Fruit fly (Drosophila melanogaster): ENCODE results near the gene Chchd3.

Chchd3 gene

DNA sequence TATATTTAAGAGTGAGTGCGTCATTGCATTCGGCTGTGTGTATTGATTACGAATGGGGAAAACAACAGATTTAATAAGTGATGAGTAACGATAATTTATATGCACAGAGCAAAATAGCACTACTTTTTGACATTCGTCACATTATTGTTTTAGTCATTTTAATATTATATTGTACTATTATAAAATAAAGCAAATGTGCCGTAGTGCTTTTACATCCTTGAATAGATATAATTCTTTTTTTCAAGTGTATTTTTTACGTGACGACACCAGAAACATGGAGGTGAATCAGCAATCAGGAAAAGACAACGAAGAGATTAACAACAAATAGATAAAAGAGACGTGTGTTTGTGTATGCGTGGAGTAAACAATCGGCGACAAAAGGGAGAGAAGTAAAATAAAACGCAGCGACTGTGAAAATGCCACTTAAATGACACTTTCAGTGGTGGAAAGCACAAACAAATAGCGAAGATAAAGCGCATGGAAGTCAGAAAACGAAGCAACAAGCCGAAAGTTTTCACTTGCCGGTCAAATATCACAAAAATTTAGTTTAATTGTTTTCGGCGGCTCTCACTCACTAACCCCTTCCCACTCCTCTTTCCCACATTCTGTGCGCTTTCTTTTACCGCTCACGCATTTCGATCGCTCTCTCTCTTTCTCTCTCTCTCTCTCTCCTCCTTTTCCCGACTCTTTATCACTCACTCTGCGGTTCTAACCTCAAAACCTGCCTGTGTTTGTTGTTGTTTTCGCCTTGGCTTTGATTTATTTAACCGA is 5.5 kb upstream of the Chchd3 start:
- TF ChIP-seq Dll (optimal IDR thresholded peaks at IDR 0.05) (peak; percentile 25), usp (GFP tag; optimal IDR thresholded peaks at IDR 0.05) (no peak)

DNA sequence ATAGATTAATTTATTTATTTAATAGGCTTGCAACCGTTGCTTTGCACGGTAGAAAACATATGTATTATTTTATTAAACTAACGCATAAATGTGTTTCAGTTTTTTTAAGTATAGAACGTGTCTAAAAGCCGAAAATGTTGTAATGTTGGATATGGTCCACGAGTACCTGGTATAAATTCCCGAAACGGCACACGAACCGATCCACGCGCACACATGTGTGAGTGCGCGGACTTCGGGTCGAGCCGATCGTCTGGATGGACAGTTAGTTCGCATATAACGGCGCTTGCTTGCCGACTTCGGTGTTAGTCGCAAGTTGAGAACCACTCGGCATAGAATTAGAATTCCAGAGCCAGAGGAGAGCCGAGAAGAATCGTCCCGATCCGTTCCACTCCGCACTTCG is 5.1 kb downstream of the Chchd3 start, which contains the start of gene Alp4:
Gene Alp4 (plus strand): TSS at position 301 of the 400 bp plus-strand sequence.
- TF ChIP-seq Dll (optimal IDR thresholded peaks at IDR 0.05), result no peak
- TF ChIP-seq CG8478 (optimal IDR thresholded peaks at IDR 0.05), result no peak
- TF ChIP-seq EcR (GFP tag; optimal IDR thresholded peaks at IDR 0.05), result no peak
- no peak for TF ChIP-seq psq (optimal IDR thresholded peaks at IDR 0.05)
- TF ChIP-seq usp (GFP tag; optimal IDR thresholded peaks at IDR 0.05), result no peak
- no peak for TF ChIP-seq pan (optimal IDR thresholded peaks at IDR 0.05)

DNA sequence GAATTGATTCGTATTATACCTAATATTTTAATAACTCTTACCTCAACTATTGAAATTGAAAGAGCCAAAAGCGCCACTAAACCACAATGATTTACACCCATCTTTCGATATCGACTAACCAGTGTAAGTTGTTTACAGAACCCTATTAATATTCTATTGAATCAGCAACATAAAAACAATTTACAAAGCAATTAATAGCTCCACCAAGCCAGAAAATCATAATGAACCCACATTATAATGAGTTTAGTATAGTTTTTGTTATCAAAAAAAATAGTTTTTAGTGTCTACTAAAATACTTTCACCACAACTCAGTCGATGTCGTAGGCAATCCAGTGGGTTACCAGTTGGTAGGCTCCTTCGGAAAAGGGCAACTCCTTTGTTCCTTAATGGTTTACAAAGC is 8.7 kb downstream of the Chchd3 start, which contains the start of gene CG33920:
Gene CG33920 (minus strand): TSS at position 101 of the 400 bp plus-strand sequence.
- no peak for TF ChIP-seq Dll (optimal IDR thresholded peaks at IDR 0.05)
- TF ChIP-seq psq (optimal IDR thresholded peaks at IDR 0.05), result no peak
- no peak for TF ChIP-seq EcR (GFP tag; optimal IDR thresholded peaks at IDR 0.05)
- TF ChIP-seq usp (GFP tag; optimal IDR thresholded peaks at IDR 0.05), result no peak
- TF ChIP-seq pan (optimal IDR thresholded peaks at IDR 0.05), result no peak
- TF ChIP-seq CG8478 (optimal IDR thresholded peaks at IDR 0.05), result no peak

DNA sequence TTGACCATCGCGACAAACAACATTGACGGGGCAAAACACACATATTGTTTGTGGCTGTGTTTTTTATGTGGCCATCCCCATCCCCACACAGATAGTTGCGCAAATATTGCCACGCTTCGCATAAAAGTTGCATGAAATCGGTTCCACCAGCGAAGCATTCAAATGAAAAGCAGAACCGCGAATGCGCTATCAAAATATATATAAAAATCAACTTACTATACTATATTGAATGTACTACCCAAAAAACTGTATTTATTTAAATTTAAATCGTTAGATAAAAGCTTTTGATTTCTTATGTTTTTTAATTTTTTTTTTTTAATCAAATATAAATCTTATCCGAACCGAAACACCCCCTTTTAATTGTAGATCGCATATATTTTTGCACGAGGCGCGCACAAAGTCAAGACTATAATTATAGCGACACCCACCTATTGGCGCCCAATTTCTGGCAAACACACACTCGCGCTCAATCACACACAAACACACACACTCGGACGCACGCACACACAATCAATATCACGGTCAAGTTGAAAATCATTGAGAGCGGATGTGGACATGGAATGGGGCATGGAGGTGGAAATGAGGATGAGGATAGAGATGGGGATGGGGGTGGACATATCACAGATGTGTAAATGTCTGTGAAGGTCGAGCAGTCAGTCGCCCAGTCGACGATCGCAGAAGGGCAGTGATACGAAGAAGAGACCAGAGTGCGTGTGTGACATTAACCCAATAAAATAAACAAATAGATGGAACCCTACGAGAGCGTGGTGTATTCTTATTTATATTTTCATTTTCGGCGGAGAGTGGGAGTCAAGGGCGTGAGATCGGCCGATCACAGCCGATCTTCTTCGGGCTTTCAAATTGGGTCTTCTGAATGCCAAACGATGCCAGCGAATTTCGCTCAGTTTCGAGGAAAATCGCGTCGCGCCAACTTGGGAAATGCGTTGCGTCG is 15.0 kb downstream of the Chchd3 start, which contains the start of gene CanA1:
Gene CanA1 (plus strand): TSS at position 902 of the 952 bp plus-strand sequence.
- no peak for TF ChIP-seq EcR (GFP tag; optimal IDR thresholded peaks at IDR 0.05)
- TF ChIP-seq CG8478 (optimal IDR thresholded peaks at IDR 0.05), result no peak
- no peak for TF ChIP-seq Dll (optimal IDR thresholded peaks at IDR 0.05)
- no peak for TF ChIP-seq usp (GFP tag; optimal IDR thresholded peaks at IDR 0.05)
- no peak for TF ChIP-seq pan (optimal IDR thresholded peaks at IDR 0.05)
- no peak for TF ChIP-seq psq (optimal IDR thresholded peaks at IDR 0.05)

DNA sequence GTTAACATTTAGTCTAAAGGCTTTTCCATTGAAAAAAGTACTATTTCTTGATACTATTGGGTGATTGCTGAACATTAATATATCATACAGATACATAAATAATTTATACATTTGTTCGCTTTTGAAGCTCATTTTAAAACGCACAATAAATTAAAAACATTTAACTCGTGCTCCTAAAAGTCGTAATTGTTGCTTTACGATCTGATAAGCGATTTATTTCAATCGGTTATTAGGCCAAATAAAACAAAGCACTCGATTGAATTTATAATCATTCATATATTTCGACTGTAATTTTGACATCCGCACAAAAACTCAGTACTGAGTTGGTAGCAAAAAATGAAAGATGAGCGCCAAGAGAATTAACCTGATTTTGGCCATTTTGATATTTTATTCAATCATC is 18.7 kb downstream of the Chchd3 start, which contains the start of gene CG33773:
Gene CG33773 (plus strand): TSS at position 301 of the 400 bp plus-strand sequence.
- no peak for TF ChIP-seq EcR (GFP tag; optimal IDR thresholded peaks at IDR 0.05)
- TF ChIP-seq CG8478 (optimal IDR thresholded peaks at IDR 0.05), result no peak
- TF ChIP-seq psq (optimal IDR thresholded peaks at IDR 0.05), result no peak
- no peak for TF ChIP-seq pan (optimal IDR thresholded peaks at IDR 0.05)
- no peak for TF ChIP-seq Dll (optimal IDR thresholded peaks at IDR 0.05)
- TF ChIP-seq usp (GFP tag; optimal IDR thresholded peaks at IDR 0.05), result no peak

DNA sequence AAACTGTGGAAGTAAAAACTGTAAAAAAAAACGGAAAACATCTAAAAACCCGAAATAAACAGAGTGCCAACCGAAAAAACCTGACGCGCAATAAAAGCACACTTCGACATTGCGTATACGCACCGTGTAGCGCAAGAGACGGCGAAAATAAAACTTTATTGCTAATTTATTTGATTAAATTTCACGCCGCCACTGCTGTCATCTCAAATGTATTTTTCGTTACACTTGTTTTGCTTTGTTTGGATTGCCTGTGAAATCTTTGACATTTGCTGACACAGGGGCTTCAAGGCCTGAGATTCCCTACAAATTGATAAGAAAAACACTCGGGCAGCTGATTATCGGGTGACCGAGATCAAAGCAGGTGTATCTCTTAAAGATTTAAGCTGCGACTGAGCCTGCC is 33.0 kb downstream of the Chchd3 start:
- TF ChIP-seq Dll (optimal IDR thresholded peaks at IDR 0.05) (no peak), psq (optimal IDR thresholded peaks at IDR 0.05) (no peak), CG8478 (optimal IDR thresholded peaks at IDR 0.05) (no peak)

DNA sequence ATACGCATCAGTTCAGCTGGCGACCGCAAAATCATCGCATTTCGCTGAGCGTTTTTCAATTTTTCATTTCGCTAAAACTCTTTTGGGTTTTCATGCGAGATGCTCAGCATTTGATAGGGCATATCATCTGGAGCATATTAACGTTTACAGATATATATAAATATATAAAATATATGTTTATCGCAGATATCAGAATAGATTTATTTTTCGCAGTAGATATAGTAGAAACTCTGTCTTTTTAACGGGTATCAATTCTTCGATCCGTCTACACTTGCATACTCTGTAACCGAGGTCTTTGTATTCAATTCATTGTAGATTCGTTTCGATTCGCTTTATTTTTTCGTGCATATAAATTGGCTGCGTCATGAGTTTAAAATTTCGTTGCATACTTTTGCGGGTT is 34.1 kb downstream of the Chchd3 start:
- TF ChIP-seq psq (optimal IDR thresholded peaks at IDR 0.05) (no peak), pan (optimal IDR thresholded peaks at IDR 0.05) (no peak), usp (GFP tag; optimal IDR thresholded peaks at IDR 0.05) (no peak), EcR (GFP tag; optimal IDR thresholded peaks at IDR 0.05) (no peak), Dll (optimal IDR thresholded peaks at IDR 0.05) (no peak)

DNA sequence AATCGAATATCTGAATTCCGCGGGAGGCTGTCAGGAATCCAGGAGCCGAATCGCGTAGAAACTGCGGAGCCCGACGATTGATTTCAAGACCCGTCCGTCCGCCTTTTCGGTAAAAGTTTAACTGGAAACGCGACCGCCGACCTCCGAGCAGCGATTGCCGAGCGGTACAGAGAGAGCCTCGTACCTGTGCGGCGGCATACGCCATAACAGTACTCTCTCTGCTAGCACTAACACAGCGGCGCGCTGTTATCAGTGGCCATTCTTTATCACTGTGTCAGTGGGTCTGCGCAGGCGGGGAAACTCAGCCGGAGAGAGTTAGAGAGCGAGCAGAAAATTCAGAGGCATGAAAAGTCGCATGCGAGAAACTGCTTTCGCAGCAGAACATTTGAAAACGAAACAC is 37.0 kb downstream of the Chchd3 start, which contains the start of gene 5-HT7:
Gene 5-HT7 (minus strand): TSS at position 161 of the 400 bp plus-strand sequence.
- TF ChIP-seq psq (optimal IDR thresholded peaks at IDR 0.05) (no peak), usp (GFP tag; optimal IDR thresholded peaks at IDR 0.05) (no peak), Dll (optimal IDR thresholded peaks at IDR 0.05) (no peak), CG8478 (optimal IDR thresholded peaks at IDR 0.05) (no peak), pan (optimal IDR thresholded peaks at IDR 0.05) (no peak), EcR (GFP tag; optimal IDR thresholded peaks at IDR 0.05) (no peak)

DNA sequence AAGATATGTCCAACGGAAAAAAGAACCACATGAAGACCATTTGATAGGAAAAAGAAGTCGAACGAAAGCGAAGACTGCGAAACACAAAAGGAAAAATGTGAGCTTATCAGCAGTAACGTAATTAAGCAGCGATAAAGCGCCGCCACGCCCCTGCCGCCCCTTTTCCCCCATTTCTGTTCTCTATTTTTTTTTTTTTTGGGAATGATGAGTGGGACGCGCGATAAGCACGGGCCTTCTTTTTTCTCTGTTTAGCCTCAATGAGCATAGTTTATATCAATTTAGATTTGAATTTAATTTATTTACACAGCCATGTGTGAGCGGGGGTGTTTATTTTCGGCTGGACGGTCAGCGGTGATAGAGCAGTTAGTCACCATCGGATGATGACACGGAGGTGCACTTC is 43.6 kb downstream of the Chchd3 start:
- TF ChIP-seq usp (GFP tag; optimal IDR thresholded peaks at IDR 0.05), result no peak
- no peak for TF ChIP-seq psq (optimal IDR thresholded peaks at IDR 0.05)
- TF ChIP-seq EcR (GFP tag; optimal IDR thresholded peaks at IDR 0.05), result no peak
- no peak for TF ChIP-seq CG8478 (optimal IDR thresholded peaks at IDR 0.05)
- TF ChIP-seq Dll (optimal IDR thresholded peaks at IDR 0.05), result no peak
- no peak for TF ChIP-seq pan (optimal IDR thresholded peaks at IDR 0.05)

DNA sequence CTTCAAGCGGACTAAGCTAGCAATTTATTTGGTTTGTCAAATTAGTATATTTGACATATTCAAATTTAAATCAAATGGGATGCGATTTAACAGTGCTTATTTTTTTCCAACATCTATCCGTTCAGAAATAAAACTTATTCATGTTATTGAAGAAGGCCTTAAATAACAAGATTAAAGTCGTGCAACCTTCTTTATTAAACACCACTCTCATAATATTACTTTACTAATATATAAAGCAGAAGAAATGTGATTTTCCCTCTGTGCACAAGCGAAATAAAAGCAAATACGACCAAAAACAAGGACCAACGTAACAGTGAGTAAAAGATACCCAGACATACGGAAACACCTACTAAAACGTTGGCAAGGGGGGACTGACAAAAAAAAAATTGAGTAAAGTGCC is 47.1 kb downstream of the Chchd3 start:
- TF ChIP-seq EcR (GFP tag; optimal IDR thresholded peaks at IDR 0.05), result no peak

Data from whole organism.